Worm (Caenorhabditis elegans): ENCODE results near the gene F40G9.5.

Gene F40G9.5

DNA sequence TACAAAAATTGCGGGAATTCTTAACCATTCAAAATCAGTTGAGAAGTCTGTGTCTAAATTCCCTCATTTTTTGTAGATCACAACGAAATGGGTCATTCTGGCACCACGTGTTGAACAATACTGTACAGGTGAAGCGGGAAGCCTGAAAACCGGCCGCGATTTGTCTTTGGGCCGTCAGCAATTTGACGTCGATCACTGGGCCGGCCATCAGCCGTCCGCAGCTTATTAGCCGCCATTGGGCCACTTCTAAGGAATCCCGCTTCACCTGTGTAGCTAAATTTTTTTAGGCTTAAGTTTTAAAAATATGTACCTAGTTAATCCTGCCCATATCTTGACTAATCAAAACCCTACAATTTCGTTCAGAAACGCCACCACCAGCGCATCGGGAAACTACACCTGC, 21.4 kb upstream of the F40G9.5 start:
- TF ChIP-seq lim-6 (tag; optimal IDR thresholded peaks at IDR 0.05) (peak; percentile 3), ceh-30 (tag; optimal IDR thresholded peaks at IDR 0.05) (no peak), ahr-1 (tag; optimal IDR thresholded peaks at IDR 0.05) (no peak)

DNA sequence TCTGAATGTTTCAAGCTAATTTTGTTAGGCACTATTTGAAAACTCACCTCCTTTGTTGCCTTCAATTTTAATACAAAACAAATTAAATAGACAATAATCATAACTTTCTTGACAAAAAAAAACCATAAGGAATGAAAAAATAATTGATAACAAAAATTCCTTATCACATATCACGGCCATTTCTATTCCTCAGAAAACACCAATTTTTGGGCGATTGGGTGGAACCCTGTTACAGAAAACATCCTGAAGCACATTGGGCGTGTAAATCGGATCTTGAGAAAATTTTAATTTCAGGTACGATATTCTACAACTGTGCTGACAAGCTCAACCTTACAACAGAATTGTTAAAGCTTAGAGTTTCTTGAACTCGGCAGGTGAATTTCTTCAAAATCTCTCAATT, 16.3 kb upstream of the F40G9.5 start, which contains the start of gene F40G9.8:
Gene F40G9.8 (minus strand): TSS at position 101 of the 400 bp plus-strand sequence.
- TF ChIP-seq fax-1 (tag; optimal IDR thresholded peaks at IDR 0.05) = no peak
- no peak for TF ChIP-seq hlh-30 (tag; optimal IDR thresholded peaks at IDR 0.05; ENCODE audit: insufficient read depth)
- no peak for TF ChIP-seq K02D7.2 (tag; optimal IDR thresholded peaks at IDR 0.05)
- TF ChIP-seq pax-1 (tag; optimal IDR thresholded peaks at IDR 0.05) = no peak
- no peak for TF ChIP-seq ceh-24 (tag; optimal IDR thresholded peaks at IDR 0.05)
- no peak for TF ChIP-seq F13H6.1 (tag; optimal IDR thresholded peaks at IDR 0.05)
- no peak for TF ChIP-seq eyg-1 (tag; optimal IDR thresholded peaks at IDR 0.05)
- TF ChIP-seq ceh-14 (tag; optimal IDR thresholded peaks at IDR 0.05) = no peak
- TF ChIP-seq ceh-2 (tag; optimal IDR thresholded peaks at IDR 0.05) = no peak

DNA sequence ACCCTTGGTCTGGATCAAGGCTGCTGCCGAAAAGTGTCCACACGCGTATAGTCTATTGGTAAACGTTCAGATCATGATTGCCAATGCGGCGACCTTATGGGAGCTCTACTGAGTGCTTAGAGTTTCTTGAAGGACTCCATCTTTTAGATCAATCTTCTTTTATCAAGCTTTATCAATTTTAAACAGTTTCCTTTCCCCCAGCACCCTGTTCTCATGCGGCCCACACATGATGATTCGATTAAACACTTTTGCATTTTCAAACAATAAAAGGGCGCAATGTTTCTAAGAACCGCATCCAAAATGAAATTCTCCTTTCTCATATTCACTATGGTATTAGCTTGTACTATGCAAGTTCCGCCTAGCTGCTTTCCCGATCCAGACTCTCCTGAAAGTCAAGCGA, 15.7 kb upstream of the F40G9.5 start, which contains the start of gene F40G9.7:
Gene F40G9.7 (plus strand): TSS at position 301 of the 400 bp plus-strand sequence.
- no peak for TF ChIP-seq fkh-6 (tag; optimal IDR thresholded peaks at IDR 0.05)
- TF ChIP-seq ama-1 (optimal IDR thresholded peaks at IDR 0.05) = no peak
- TF ChIP-seq hlh-8 (tag; optimal IDR thresholded peaks at IDR 0.05) = no peak
- TF ChIP-seq pqm-1 (tag; optimal IDR thresholded peaks at IDR 0.05) = no peak
- TF ChIP-seq pat-9 (tag; optimal IDR thresholded peaks at IDR 0.05) = no peak
- TF ChIP-seq ets-4 (tag; optimal IDR thresholded peaks at IDR 0.05) = no peak
- no peak for TF ChIP-seq hlh-30 (tag; optimal IDR thresholded peaks at IDR 0.05; ENCODE audit: insufficient read depth)
- TF ChIP-seq ceh-22 (tag; optimal IDR thresholded peaks at IDR 0.05) = no peak
- no peak for TF ChIP-seq hlh-6 (tag; optimal IDR thresholded peaks at IDR 0.05)
- no peak for TF ChIP-seq pha-2 (tag; optimal IDR thresholded peaks at IDR 0.05)
- TF ChIP-seq nhr-232 (tag; optimal IDR thresholded peaks at IDR 0.05) = no peak
- TF ChIP-seq mec-3 (tag; optimal IDR thresholded peaks at IDR 0.05; ENCODE audit: borderline replicate concordance) = no peak
- no peak for TF ChIP-seq dmd-4 (tag; optimal IDR thresholded peaks at IDR 0.05; ENCODE audit: borderline replicate concordance)
- no peak for TF ChIP-seq K09A11.1 (tag; optimal IDR thresholded peaks at IDR 0.05; ENCODE audit: insufficient read depth)
- no peak for TF ChIP-seq fkh-10 (GFP tag; optimal IDR thresholded peaks at IDR 0.05)
- no peak for TF ChIP-seq elt-2 (tag; optimal IDR thresholded peaks at IDR 0.05)

DNA sequence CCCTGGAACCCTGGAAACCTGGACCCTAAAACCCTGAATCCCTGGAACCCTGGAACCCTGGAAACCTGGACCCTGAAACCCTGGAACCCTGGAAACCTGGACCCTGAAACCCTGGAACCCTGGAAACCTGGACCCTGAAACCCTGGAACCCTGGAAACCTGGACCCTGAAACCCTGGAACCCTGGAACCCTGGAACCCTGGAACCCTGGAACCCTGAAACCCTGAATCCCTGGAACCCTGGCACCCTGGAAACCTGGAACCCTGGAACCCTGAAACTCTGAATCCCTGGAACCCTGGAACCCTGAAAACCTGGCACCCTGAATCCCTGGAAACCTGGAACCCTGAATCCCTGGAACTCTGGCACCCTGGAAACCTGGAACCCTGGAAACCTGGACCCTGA, 12.7 kb upstream of the F40G9.5 start:
- peak; percentile 35 for TF ChIP-seq elt-4 (tag; optimal IDR thresholded peaks at IDR 0.05)

ce11 chrIII:169478-169877, 11.6 kb upstream of the F40G9.5 start, which contains the start of gene F40G9.18:
Gene F40G9.18, minus strand, starts transcription at chrIII:169578.
- TF ChIP-seq lin-11 (tag; optimal IDR thresholded peaks at IDR 0.05) (no peak), ceh-31 (tag; optimal IDR thresholded peaks at IDR 0.05) (no peak), ztf-16 (tag; optimal IDR thresholded peaks at IDR 0.05) (no peak), pqm-1 (tag; optimal IDR thresholded peaks at IDR 0.05) (no peak), ceh-22 (tag; optimal IDR thresholded peaks at IDR 0.05) (no peak), ceh-48 (tag; optimal IDR thresholded peaks at IDR 0.05) (no peak), sox-4 (tag; optimal IDR thresholded peaks at IDR 0.05) (no peak), ceh-2 (tag; optimal IDR thresholded peaks at IDR 0.05) (no peak)

DNA sequence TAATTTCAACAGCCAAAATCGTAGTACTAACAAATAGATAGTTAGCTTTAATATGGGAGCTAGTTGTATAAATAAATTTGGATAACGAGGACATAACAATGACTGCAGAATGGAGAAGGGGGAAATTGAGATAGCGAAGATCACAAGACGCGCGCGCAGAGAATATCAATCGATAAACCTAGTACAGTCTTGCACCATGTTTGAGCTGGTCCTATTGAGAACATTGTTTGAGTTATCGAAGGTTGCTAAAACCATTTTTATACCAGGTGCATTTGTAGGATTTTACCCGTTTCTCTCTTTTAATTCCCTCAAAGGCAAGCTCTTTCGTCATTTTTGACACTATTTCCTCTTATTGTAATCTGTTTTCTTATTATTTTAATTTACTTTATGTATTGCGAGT, 9.4 kb upstream of the F40G9.5 start, which contains the start of the genes F40G9.9 and F40G9.12:
Gene F40G9.9 (minus strand): TSS at position 101 of the 400 bp plus-strand sequence.
Gene F40G9.12 (plus strand): TSS at position 231 of the 400 bp plus-strand sequence.
- TF ChIP-seq sox-4 (tag; optimal IDR thresholded peaks at IDR 0.05) (no peak), lin-11 (tag; optimal IDR thresholded peaks at IDR 0.05) (no peak), ceh-45 (GFP tag; IDR thresholded peaks at IDR 0.05) (no peak), ets-4 (tag; optimal IDR thresholded peaks at IDR 0.05) (no peak), K02D7.2 (tag; optimal IDR thresholded peaks at IDR 0.05) (no peak), hlh-6 (tag; optimal IDR thresholded peaks at IDR 0.05) (no peak), ceh-30 (tag; optimal IDR thresholded peaks at IDR 0.05) (no peak), pha-4 (tag; optimal IDR thresholded peaks at IDR 0.05) (no peak), pha-2 (tag; optimal IDR thresholded peaks at IDR 0.05) (no peak), nfya-1 (tag; optimal IDR thresholded peaks at IDR 0.05) (no peak), ahr-1 (tag; optimal IDR thresholded peaks at IDR 0.05) (no peak), C38D4.7 (GFP tag; optimal IDR thresholded peaks at IDR 0.05) (no peak), che-1 (tag; optimal IDR thresholded peaks at IDR 0.05) (no peak), dmd-4 (tag; optimal IDR thresholded peaks at IDR 0.05; ENCODE audit: borderline replicate concordance) (no peak)
